Fruit fly (Drosophila melanogaster) whole organism, embryonic: ENCODE measurements around the gene CG14882.
A peak's percentile ranks its signal among the peaks of the same experiment; 100 is the strongest.

Experiments
- Adf1 ChIP-seq: fragments of 200-800 bp; sonication (Bioruptor generic); IDR thresholded peaks from 2 replicates; pipeline ENCODE4 v1.3.6; 2022; ENCODE audit warnings: missing biosample characterization, missing genetic modification characterization
- B-H1 ChIP-seq: fragments of 200-800 bp; sonication (Bioruptor generic); IDR thresholded peaks from 3 replicates; pipeline ENCODE4 v1.3.6; 2022; ENCODE audit warnings: missing biosample characterization, missing genetic modification characterization
- Blimp-1 ChIP-seq: fragments of 200-800 bp; sonication (Bioruptor generic); optimal IDR thresholded peaks from 3 replicates; lab custom pipeline; 2018; ENCODE audit warnings: missing biosample characterization, missing genetic modification characterization, mild to moderate bottlenecking, moderate library complexity, missing genetic modification reagents
- BtbVII ChIP-seq: fragments of 200-800 bp; sonication (Bioruptor generic); optimal IDR thresholded peaks from 3 replicates; lab custom pipeline; 2017; ENCODE audit warnings: missing biosample characterization, mild to moderate bottlenecking, missing genetic modification characterization
- CG1024 ChIP-seq: fragments of 200-800 bp; sonication (Bioruptor generic); IDR thresholded peaks from 2 replicates; pipeline ENCODE4 v1.3.6; 2022; ENCODE audit warnings: missing biosample characterization, missing genetic modification characterization
- CG11695 ChIP-seq: fragments of 200-800 bp; sonication (Bioruptor generic); IDR thresholded peaks from 3 replicates; pipeline ENCODE4 v1.3.6; 2022; ENCODE audit warnings: missing biosample characterization, missing genetic modification characterization
- CG13296 ChIP-seq: fragments of 200-800 bp; sonication (Bioruptor generic); optimal IDR thresholded peaks from 3 replicates; lab custom pipeline; 2018; ENCODE audit warnings: missing biosample characterization, mild to moderate bottlenecking, missing genetic modification characterization
- CG15269 ChIP-seq: fragments of 200-800 bp; sonication (Bioruptor generic); optimal IDR thresholded peaks from 2 replicates; lab custom pipeline; 2018; ENCODE audit warnings: missing biosample characterization, mild to moderate bottlenecking, missing genetic modification characterization, moderate library complexity
- CG1529 ChIP-seq: fragments of 200-800 bp; sonication (Bioruptor generic); optimal IDR thresholded peaks from 3 replicates; lab custom pipeline; 2018; ENCODE audit warnings: missing biosample characterization, missing genetic modification characterization
- CG18262 ChIP-seq: fragments of 200-800 bp; optimal IDR thresholded peaks from 3 replicates; lab custom pipeline; 2019; ENCODE audit warnings: missing biosample characterization, mild to moderate bottlenecking, missing genetic modification characterization, moderate library complexity
- CG18764 ChIP-seq: fragments of 200-800 bp; sonication (Bioruptor generic); optimal IDR thresholded peaks from 3 replicates; lab custom pipeline; 2016; ENCODE audit warnings: missing biosample characterization, missing genetic modification characterization
- CG2129 ChIP-seq: fragments of 200-800 bp; sonication (Bioruptor generic); IDR thresholded peaks from 2 replicates; pipeline ENCODE4 v1.3.6; 2022; ENCODE audit warnings: missing biosample characterization, missing genetic modification characterization; ENCODE audit not compliant: partially characterized antibody
- CG2199 ChIP-seq: fragments of 200-800 bp; sonication (Bioruptor generic); IDR thresholded peaks from 3 replicates; pipeline ENCODE4 v1.3.6; 2022; ENCODE audit warnings: missing biosample characterization, missing genetic modification characterization
- CG31365 ChIP-seq: fragments of 200-800 bp; sonication (Bioruptor generic); optimal IDR thresholded peaks from 2 replicates; lab custom pipeline; 2018; ENCODE audit warnings: missing biosample characterization, mild to moderate bottlenecking, missing genetic modification characterization
- CG32532 ChIP-seq: fragments of 200-800 bp; sonication (Bioruptor generic); IDR thresholded peaks from 2 replicates; pipeline ENCODE4 v1.3.6; 2022; ENCODE audit warnings: missing biosample characterization, missing genetic modification characterization
- CG3995 ChIP-seq: fragments of 200-800 bp; sonication (Bioruptor generic); optimal IDR thresholded peaks from 3 replicates; lab custom pipeline; 2016; ENCODE audit warnings: missing biosample characterization, missing genetic modification characterization
- CG4328 ChIP-seq: fragments of 200-800 bp; sonication (Bioruptor generic); optimal IDR thresholded peaks from 3 replicates; lab custom pipeline; 2017; ENCODE audit warnings: missing biosample characterization, missing genetic modification reagents, missing genetic modification characterization
- CG5245 ChIP-seq: fragments of 200-800 bp; sonication (Bioruptor generic); optimal IDR thresholded peaks from 3 replicates; lab custom pipeline; 2016; ENCODE audit warnings: missing biosample characterization, missing genetic modification characterization
- CG7963 ChIP-seq: fragments of 200-800 bp; sonication (Bioruptor generic); IDR thresholded peaks from 3 replicates; pipeline ENCODE4 v1.3.6; 2022; ENCODE audit warnings: missing biosample characterization, missing genetic modification characterization; ENCODE audit not compliant: partially characterized antibody
- CG8478 ChIP-seq: fragments of >200 bp; optimal IDR thresholded peaks from 2 replicates; lab custom pipeline; 2018
- CG9876 ChIP-seq: fragments of 200-800 bp; sonication (Bioruptor generic); optimal IDR thresholded peaks from 2 replicates; lab custom pipeline; 2016; ENCODE audit warnings: missing biosample characterization, missing genetic modification characterization
- Dll ChIP-seq: fragments of 200-800 bp; sonication (Bioruptor generic); IDR thresholded peaks from 4 replicates; pipeline ENCODE4 v1.3.6; 2022; ENCODE audit warnings: missing biosample characterization, missing genetic modification characterization; ENCODE audit not compliant: partially characterized antibody
- HmgD ChIP-seq: fragments of 200-800 bp; sonication (Bioruptor generic); optimal IDR thresholded peaks from 3 replicates; lab custom pipeline; 2016; ENCODE audit warnings: missing biosample characterization, missing genetic modification characterization
- Hsf ChIP-seq: fragments of 200-800 bp; sonication (Bioruptor generic); optimal IDR thresholded peaks from 3 replicates; lab custom pipeline; 2016; ENCODE audit warnings: missing biosample characterization, missing genetic modification characterization
- NK7.1 ChIP-seq: fragments of 200-800 bp; sonication (Bioruptor generic); optimal IDR thresholded peaks from 3 replicates; lab custom pipeline; 2016; ENCODE audit warnings: missing biosample characterization, missing genetic modification characterization
- Nf-YA ChIP-seq: fragments of 200-800 bp; sonication (Bioruptor generic); IDR thresholded peaks from 2 replicates; pipeline ENCODE4 v1.3.6; 2022; ENCODE audit warnings: missing biosample characterization, missing genetic modification characterization
- Optix ChIP-seq: fragments of 200-800 bp; sonication (Bioruptor generic); IDR thresholded peaks from 3 replicates; pipeline ENCODE4 v1.3.6; 2022; ENCODE audit warnings: missing biosample characterization, missing genetic modification characterization
- Stat92E ChIP-seq, 3 experiments: fragments of >200 bp in 2 of 3; fragments of 200-800 bp in 1 of 3; sonication (Bioruptor generic) in 1 of 3; optimal IDR thresholded peaks; 2 replicates each; lab custom pipeline; 2017 to 2019; ENCODE audit warnings: missing biosample characterization in 3 of 3, missing genetic modification characterization in 3 of 3, mild to moderate bottlenecking in 1 of 3, moderate library complexity in 1 of 3
- Tbp ChIP-seq: fragments of >200 bp; optimal IDR thresholded peaks from 2 replicates; lab custom pipeline; 2018; ENCODE audit warnings: missing biosample characterization, missing genetic modification characterization
- Usf ChIP-seq: fragments of 200-800 bp; sonication (Bioruptor generic); optimal IDR thresholded peaks from 2 replicates; lab custom pipeline; 2017; ENCODE audit warnings: missing genotype, missing biosample characterization, missing genetic modification characterization
- abd-A ChIP-seq: fragments of 200-800 bp; sonication (Bioruptor generic); optimal IDR thresholded peaks from 3 replicates; lab custom pipeline; 2019; ENCODE audit warnings: missing biosample characterization, mild to moderate bottlenecking, missing genetic modification characterization, moderate library complexity
- amos ChIP-seq: fragments of 200-800 bp; sonication (Bioruptor generic); IDR thresholded peaks from 2 replicates; pipeline ENCODE4 v1.3.6; 2022; ENCODE audit warnings: missing biosample characterization, missing genetic modification characterization; ENCODE audit not compliant: partially characterized antibody
- ase ChIP-seq: fragments of 200-800 bp; sonication (Bioruptor generic); IDR thresholded peaks from 3 replicates; pipeline ENCODE4 v1.3.6; 2022; ENCODE audit warnings: missing biosample characterization, missing genetic modification characterization
- btn ChIP-seq: fragments of 200-800 bp; sonication (Bioruptor generic); optimal IDR thresholded peaks from 2 replicates; lab custom pipeline; 2016; ENCODE audit warnings: missing biosample characterization, missing genetic modification characterization
- cato ChIP-seq: fragments of 200-800 bp; sonication (Bioruptor generic); optimal IDR thresholded peaks from 2 replicates; lab custom pipeline; 2016; ENCODE audit warnings: missing biosample characterization, missing genetic modification characterization, borderline replicate concordance
- crol ChIP-seq: fragments of 200-800 bp; sonication (Bioruptor generic); IDR thresholded peaks from 2 replicates; pipeline ENCODE4 v1.3.6; 2022; ENCODE audit warnings: missing biosample characterization, missing genetic modification characterization
- da ChIP-seq: fragments of 200-800 bp; sonication (Bioruptor generic); optimal IDR thresholded peaks from 2 replicates; lab custom pipeline; 2016; ENCODE audit warnings: missing biosample characterization, missing genetic modification characterization
- danr ChIP-seq: fragments of 200-800 bp; sonication (Bioruptor generic); IDR thresholded peaks from 2 replicates; pipeline ENCODE4 v1.3.6; 2022; ENCODE audit warnings: missing biosample characterization, missing genetic modification characterization
- dpn ChIP-seq, 2 experiments: fragments of 200-800 bp; sonication (Bioruptor generic); optimal IDR thresholded peaks; 3 replicates each; lab custom pipeline; 2016; ENCODE audit warnings: missing biosample characterization in 2 of 2, missing genetic modification characterization in 2 of 2
- emc ChIP-seq: fragments of 200-800 bp; sonication (Bioruptor generic); optimal IDR thresholded peaks from 2 replicates; lab custom pipeline; 2016; ENCODE audit warnings: missing biosample characterization, missing genetic modification characterization
- fd102C ChIP-seq: fragments of 200-800 bp; sonication (Bioruptor generic); optimal IDR thresholded peaks from 2 replicates; lab custom pipeline; 2018; ENCODE audit warnings: missing biosample characterization, mild to moderate bottlenecking, missing genetic modification characterization, moderate library complexity
- gcm ChIP-seq: fragments of 200-800 bp; sonication (Bioruptor generic); optimal IDR thresholded peaks from 2 replicates; lab custom pipeline; 2019; ENCODE audit warnings: missing biosample characterization, mild to moderate bottlenecking, missing genetic modification characterization, moderate library complexity
- ham ChIP-seq: fragments of 200-800 bp; sonication (Bioruptor generic); IDR thresholded peaks from 2 replicates; pipeline ENCODE4 v1.3.6; 2022; ENCODE audit warnings: missing biosample characterization, missing genetic modification characterization
- ind ChIP-seq: fragments of 200-800 bp; sonication (Bioruptor generic); optimal IDR thresholded peaks from 3 replicates; lab custom pipeline; 2016; ENCODE audit warnings: missing biosample characterization, missing genetic modification characterization
- insv ChIP-seq, 2 experiments: fragments of 200-800 bp; sonication (Bioruptor generic); optimal IDR thresholded peaks; 3 replicates each; lab custom pipeline; 2016 to 2018; ENCODE audit warnings: missing biosample characterization in 2 of 2, missing genetic modification characterization in 2 of 2
- phol ChIP-seq: fragments of 200-800 bp; sonication (Bioruptor generic); optimal IDR thresholded peaks from 3 replicates; lab custom pipeline; 2018; ENCODE audit warnings: missing biosample characterization, mild to moderate bottlenecking, missing genetic modification characterization, moderate library complexity
- rib ChIP-seq: fragments of 200-800 bp; sonication (Bioruptor generic); IDR thresholded peaks from 2 replicates; pipeline ENCODE4 v1.3.6; 2022; ENCODE audit warnings: missing biosample characterization, missing genetic modification characterization
- sens-2 ChIP-seq: fragments of 200-800 bp; sonication (Bioruptor generic); IDR thresholded peaks from 2 replicates; pipeline ENCODE4 v1.3.6; 2022; ENCODE audit warnings: missing biosample characterization, missing genetic modification characterization
- shn ChIP-seq: fragments of 200-800 bp; sonication (Bioruptor generic); optimal IDR thresholded peaks from 3 replicates; lab custom pipeline; 2016; ENCODE audit warnings: missing biosample characterization, missing genetic modification characterization
- tin ChIP-seq: fragments of 200-800 bp; sonication (Bioruptor generic); optimal IDR thresholded peaks from 3 replicates; lab custom pipeline; 2016; ENCODE audit warnings: missing biosample characterization, missing genetic modification characterization
- unpg ChIP-seq: fragments of 200-800 bp; sonication (Bioruptor generic); optimal IDR thresholded peaks from 3 replicates; lab custom pipeline; 2018; ENCODE audit warnings: missing biosample characterization, mild to moderate bottlenecking, missing genetic modification characterization, moderate library complexity
- wek ChIP-seq: fragments of 200-800 bp; sonication (Bioruptor generic); optimal IDR thresholded peaks from 3 replicates; lab custom pipeline; 2018; ENCODE audit warnings: missing biosample characterization, mild to moderate bottlenecking, missing genetic modification characterization, moderate library complexity

Gene CG14882

DNA sequence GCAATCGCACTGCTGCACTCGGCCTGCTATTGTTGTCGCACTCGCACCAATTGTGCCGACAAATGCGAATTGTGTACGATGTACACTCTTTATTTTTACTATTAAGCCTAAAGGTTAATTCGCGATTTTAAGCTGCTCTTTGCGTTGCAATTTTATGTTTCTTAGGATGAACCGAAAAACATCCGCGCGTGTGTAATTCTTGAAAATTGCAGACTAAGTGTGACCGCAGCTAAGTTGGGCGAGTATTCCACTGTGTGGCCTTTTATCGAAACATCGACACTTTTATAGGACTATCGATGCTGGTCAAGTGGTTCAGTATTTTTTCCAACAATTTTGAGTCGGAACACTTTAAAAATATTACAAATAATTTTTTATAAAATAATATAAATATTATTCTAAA is 10.6 kb downstream of the CG14882 start, which contains the start of gene Pak3 (continued):
- peak in 1 of 3 experiments; percentile 7 for TF ChIP-seq Stat92E (GFP tag; optimal IDR thresholded peaks at IDR 0.05; lab: Kevin White, UChicago)
- no peak for TF ChIP-seq shn (GFP tag; lab: Kevin White, UChicago)
- no peak for TF ChIP-seq CG11695 (GFP tag; lab: Robert Waterston, UW)
- TF ChIP-seq wek = no peak
- TF ChIP-seq CG7963 (GFP tag; lab: Robert Waterston, UW) = peak; percentile 68; the same call in 2 of the 3 replicates
- no peak for TF ChIP-seq unpg (GFP tag; lab: Kevin White, UChicago)
- TF ChIP-seq btn = no peak
- no peak for TF ChIP-seq sens-2 (GFP tag; lab: Robert Waterston, UW)
- peak; percentile 12 for TF ChIP-seq CG13296 (GFP tag; lab: Kevin White, UChicago)
- TF ChIP-seq Nf-YA (GFP tag; lab: Robert Waterston, UW) = no peak
- TF ChIP-seq CG3995 = no peak
- no peak for TF ChIP-seq ase (GFP tag; lab: Robert Waterston, UW)
- TF ChIP-seq Tbp (GFP tag; lab: Kevin White, UChicago) = no peak
- TF ChIP-seq ham (GFP tag; lab: Robert Waterston, UW) = no peak
- no peak for TF ChIP-seq Hsf
- TF ChIP-seq HmgD (GFP tag; lab: Kevin White, UChicago) = no peak
- no peak for TF ChIP-seq abd-A (tag; lab: Kevin White, UChicago)
- TF ChIP-seq B-H1 (GFP tag; lab: Robert Waterston, UW) = no peak
- no peak for TF ChIP-seq cato (GFP tag; lab: Kevin White, UChicago)
- TF ChIP-seq CG32532 (GFP tag; lab: Robert Waterston, UW) = no peak
- no peak for TF ChIP-seq Optix (GFP tag; lab: Robert Waterston, UW)
- no peak for TF ChIP-seq CG18764 (GFP tag; lab: Kevin White, UChicago)
- TF ChIP-seq CG18262 (tag; lab: Kevin White, UChicago) = no peak
- no peak for TF ChIP-seq CG9876 (GFP tag; lab: Kevin White, UChicago)
- TF ChIP-seq tin (GFP tag; lab: Kevin White, UChicago) = no peak
- no peak for TF ChIP-seq Adf1 (GFP tag; lab: Robert Waterston, UW)
- TF ChIP-seq NK7.1 (GFP tag; lab: Kevin White, UChicago) = no peak
- no peak for TF ChIP-seq BtbVII (GFP tag; lab: Kevin White, UChicago)
- TF ChIP-seq CG5245 (GFP tag; lab: Kevin White, UChicago) = no peak
- no peak for TF ChIP-seq CG1024 (GFP tag; lab: Robert Waterston, UW)
- no peak for TF ChIP-seq dpn (GFP tag; optimal IDR thresholded peaks at IDR 0.05; lab: Kevin White, UChicago)
- no peak for TF ChIP-seq CG2199 (GFP tag; lab: Robert Waterston, UW)
- no peak for TF ChIP-seq rib (GFP tag; lab: Robert Waterston, UW)
- no peak for TF ChIP-seq CG4328 (GFP tag; lab: Kevin White, UChicago)
- no peak for TF ChIP-seq ind (GFP tag; lab: Kevin White, UChicago)
- TF ChIP-seq insv (GFP tag; optimal IDR thresholded peaks at IDR 0.05; lab: Kevin White, UChicago) = no peak
- TF ChIP-seq CG31365 = peak; percentile 0
- peak; percentile 4 for TF ChIP-seq phol (tag; lab: Kevin White, UChicago)
- TF ChIP-seq gcm (GFP tag; lab: Kevin White, UChicago) = no peak
- TF ChIP-seq fd102C (GFP tag; lab: Kevin White, UChicago) = no peak
- no peak for TF ChIP-seq CG15269
- no peak for TF ChIP-seq CG8478 (lab: Kevin White, UChicago)
- peak; percentile 18 for TF ChIP-seq Blimp-1 (GFP tag; lab: Kevin White, UChicago)
- TF ChIP-seq danr (GFP tag; lab: Robert Waterston, UW) = no peak
- peak; percentile 60; the same call in 3 of the 4 replicates for TF ChIP-seq Dll (GFP tag; lab: Robert Waterston, UW)
- TF ChIP-seq amos (GFP tag; lab: Robert Waterston, UW) = peak; percentile 86
- no peak for TF ChIP-seq Usf (GFP tag; lab: Kevin White, UChicago)
- TF ChIP-seq CG1529 (GFP tag; lab: Kevin White, UChicago) = no peak
- no peak for TF ChIP-seq crol (GFP tag; lab: Robert Waterston, UW)
- no peak for TF ChIP-seq da
- no peak for TF ChIP-seq emc
- TF ChIP-seq CG2129 = no peak
